Fruit fly (Drosophila melanogaster): ENCODE measurements around the gene eIF4G1.

eIF4G1 gene

dm6 chr4:904667-905066, 25.8 kb downstream of the eIF4G1 start (continued):
- no peak for TF ChIP-seq ro (GFP tag; IDR thresholded peaks at IDR 0.05)
- no peak for TF ChIP-seq Jarid2 (GFP tag; optimal IDR thresholded peaks at IDR 0.05)
- TF ChIP-seq Vsx1 (GFP tag; optimal IDR thresholded peaks at IDR 0.05), result no peak
- no peak for TF ChIP-seq Rfx (GFP tag; IDR thresholded peaks at IDR 0.05)
- TF ChIP-seq CG12659 (GFP tag; optimal IDR thresholded peaks at IDR 0.05), result no peak
- TF ChIP-seq CG3995 (GFP tag; optimal IDR thresholded peaks at IDR 0.05), result peak; percentile 67
- no peak for TF ChIP-seq CG7745 (tag; optimal IDR thresholded peaks at IDR 0.05)
- no peak for TF ChIP-seq pnt (GFP tag; optimal IDR thresholded peaks at IDR 0.05)
- TF ChIP-seq CG2712 (tag; optimal IDR thresholded peaks at IDR 0.05), result no peak
- TF ChIP-seq CG11723 (GFP tag; optimal IDR thresholded peaks at IDR 0.05), result peak; percentile 72
- peak; percentile 81 for TF ChIP-seq CG2199 (GFP tag; IDR thresholded peaks at IDR 0.05)
- no peak for TF ChIP-seq CG12236 (GFP tag; optimal IDR thresholded peaks at IDR 0.05)
- no peak for TF ChIP-seq CG17361 (GFP tag; IDR thresholded peaks at IDR 0.05)
- TF ChIP-seq CG34422 (GFP tag; IDR thresholded peaks at IDR 0.05), result no peak
- no peak for TF ChIP-seq CG18011 (GFP tag; optimal IDR thresholded peaks at IDR 0.05)
- TF ChIP-seq CG6813 (GFP tag; optimal IDR thresholded peaks at IDR 0.05), result no peak
- TF ChIP-seq CG1603 (tag; optimal IDR thresholded peaks at IDR 0.05), result peak; percentile 95
- 0 out of 3 replicates have a peak, but pooled peaks have one; percentile 28 for TF ChIP-seq CG16813 (GFP tag; IDR thresholded peaks at IDR 0.05; ENCODE audit: partially characterized antibody)
- no peak for TF ChIP-seq nau (GFP tag; optimal IDR thresholded peaks at IDR 0.05)
- TF ChIP-seq HmgD (GFP tag; optimal IDR thresholded peaks at IDR 0.05), result no peak
- TF ChIP-seq CG11247 (GFP tag; IDR thresholded peaks at IDR 0.05), result no peak
- TF ChIP-seq ara (GFP tag; IDR thresholded peaks at IDR 0.05), result no peak
- TF ChIP-seq Scr (GFP tag; IDR thresholded peaks at IDR 0.05; ENCODE audit: partially characterized antibody), result peak; percentile 64
- no peak for TF ChIP-seq CG1529 (GFP tag; optimal IDR thresholded peaks at IDR 0.05)
- peak; percentile 71 for TF ChIP-seq CG8290 (GFP tag; optimal IDR thresholded peaks at IDR 0.05)
- peak in 1 of 2 experiments; percentile 56 for TF ChIP-seq CG8290 (tag; optimal IDR thresholded peaks at IDR 0.05)
- TF ChIP-seq seq (GFP tag; IDR thresholded peaks at IDR 0.05), result no peak
- TF ChIP-seq nmo (GFP tag; optimal IDR thresholded peaks at IDR 0.05), result no peak
- no peak for TF ChIP-seq slou (GFP tag; optimal IDR thresholded peaks at IDR 0.05)
- no peak for TF ChIP-seq CG3407 (GFP tag; optimal IDR thresholded peaks at IDR 0.05)
- TF ChIP-seq MBD-R2 (GFP tag; IDR thresholded peaks at IDR 0.05), result peak; percentile 14; the same call in 1 of the 2 replicates
- no peak for TF ChIP-seq Neu2 (GFP tag; optimal IDR thresholded peaks at IDR 0.05; ENCODE audit: borderline replicate concordance)
- TF ChIP-seq CG7928 (GFP tag; optimal IDR thresholded peaks at IDR 0.05), result no peak
- TF ChIP-seq salm (tag; optimal IDR thresholded peaks at IDR 0.05), result no peak
- no peak for TF ChIP-seq wdn (GFP tag; IDR thresholded peaks at IDR 0.05)
- TF ChIP-seq Hey (tag; optimal IDR thresholded peaks at IDR 0.05), result no peak
- peak; percentile 83 for TF ChIP-seq ewg (GFP tag; optimal IDR thresholded peaks at IDR 0.05)
- TF ChIP-seq pho (GFP tag; optimal IDR thresholded peaks at IDR 0.05), result no peak
- no peak for TF ChIP-seq z (GFP tag; IDR thresholded peaks at IDR 0.05)
- no peak for TF ChIP-seq Antp (GFP tag; optimal IDR thresholded peaks at IDR 0.05)
- no peak for TF ChIP-seq slbo (GFP tag; IDR thresholded peaks at IDR 0.05)
- no peak for TF ChIP-seq CG6765 (GFP tag; optimal IDR thresholded peaks at IDR 0.05)
- no peak for TF ChIP-seq dan (GFP tag; IDR thresholded peaks at IDR 0.05)
- no peak for TF ChIP-seq CG13123 (GFP tag; optimal IDR thresholded peaks at IDR 0.05)
- TF ChIP-seq Ets97D (GFP tag; optimal IDR thresholded peaks at IDR 0.05), result no peak
- TF ChIP-seq CG2120 (GFP tag; optimal IDR thresholded peaks at IDR 0.05), result no peak
- TF ChIP-seq hth (optimal IDR thresholded peaks at IDR 0.05), result no peak
- TF ChIP-seq bowl (GFP tag; IDR thresholded peaks at IDR 0.05), result no peak
- peak; percentile 1 for TF ChIP-seq CG4617 (GFP tag; optimal IDR thresholded peaks at IDR 0.05; ENCODE audit: borderline replicate concordance)
- TF ChIP-seq Nf-YB (GFP tag; optimal IDR thresholded peaks at IDR 0.05), result no peak
- TF ChIP-seq croc (GFP tag; conservative IDR thresholded peaks at IDR 0.05), result no peak
- TF ChIP-seq CG4820 (GFP tag; optimal IDR thresholded peaks at IDR 0.05), result no peak
